Fruit fly (Drosophila melanogaster): ENCODE results near the gene Dop1R1.

DNA sequence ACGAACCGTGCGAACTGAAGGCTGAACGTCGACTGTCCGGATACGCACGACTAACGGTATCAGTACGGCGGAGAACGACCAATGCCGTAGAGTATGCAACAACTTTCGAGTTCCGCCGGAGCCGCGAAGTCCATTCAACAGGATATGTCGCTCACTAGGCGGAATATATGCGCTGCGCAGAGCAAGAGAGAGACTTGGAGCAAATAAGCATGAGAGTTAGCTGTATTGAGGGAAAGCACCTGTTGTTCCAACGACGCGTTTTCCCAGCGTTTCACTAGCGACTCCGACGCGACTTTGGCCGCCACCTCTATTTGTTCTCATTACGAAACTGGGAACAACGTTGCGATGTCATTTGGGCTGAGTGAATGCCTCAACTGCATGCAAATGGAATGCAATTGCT is at the start of gene Dop1R1:
- TF ChIP-seq h (GFP tag; optimal IDR thresholded peaks at IDR 0.05) (no peak), CG32264 (GFP tag; optimal IDR thresholded peaks at IDR 0.05) (no peak), HLH106 (tag; optimal IDR thresholded peaks at IDR 0.05) (no peak), Rel (GFP tag; optimal IDR thresholded peaks at IDR 0.05) (no peak), Rel (tag; optimal IDR thresholded peaks at IDR 0.05) (no peak)
